Worm (Caenorhabditis elegans) whole organism, young adult: ENCODE measurements around the gene rhy-1.

Experiments
- Y95B8A.8 ChIP-seq: fragments of 200-800 bp; sonication (Bioruptor generic); IDR thresholded peaks from 2 replicates; pipeline ENCODE4 v1.3.6; 2022; ENCODE audit warnings: missing genetic modification reagents, missing genetic modification characterization, missing compliant biosample characterization
- ZK185.1 ChIP-seq: sonication (generic microtip); optimal IDR thresholded peaks from 2 replicates; lab custom pipeline; 2016; ENCODE audit warnings: mild to moderate bottlenecking, missing genetic modification characterization, missing compliant biosample characterization; ENCODE audit not compliant: poor library complexity, severe bottlenecking
- let-607 ChIP-seq, 2 experiments: fragments of 200-800 bp in 1 of 2; sonication (Bioruptor generic) in 1 of 2; sonication (generic microtip) in 1 of 2; optimal IDR thresholded peaks; 2 replicates each; lab custom pipeline; 2016 to 2018; ENCODE audit warnings: mild to moderate bottlenecking in 2 of 2, missing compliant biosample characterization in 2 of 2, missing genetic modification characterization in 2 of 2, moderate library complexity in 2 of 2, missing genotype in 1 of 2
- tbp1 ChIP-seq: fragments of 200-800 bp; sonication (Bioruptor generic); optimal IDR thresholded peaks from 2 replicates; lab custom pipeline; 2018; ENCODE audit warnings: mild to moderate bottlenecking, missing genetic modification characterization, missing compliant biosample characterization

ce11 chrII:9141110-9141509, 20.1 kb upstream of the rhy-1 start:
- no peak for TF ChIP-seq Y95B8A.8 (GFP tag; lab: Robert Waterston, UW)
- TF ChIP-seq tbp1 (GFP tag; lab: Kevin White, UChicago) = no peak
- no peak for TF ChIP-seq ZK185.1 (tag; lab: Kevin White, UChicago)
- TF ChIP-seq let-607 (tag; optimal IDR thresholded peaks at IDR 0.05; lab: Kevin White, UChicago) = no peak
